Fruit fly (Drosophila melanogaster): ENCODE data around the gene PTPMT1.

Gene PTPMT1

dm6 chr3R:23781466-23781935 lies 23.4 kb downstream of the PTPMT1 start, which contains the start of the genes Nup98-96 and mbc (continued):
- TF ChIP-seq zen2 (GFP tag; IDR thresholded peaks at IDR 0.05; ENCODE audit: partially characterized antibody) (no peak), hth (optimal IDR thresholded peaks at IDR 0.05) (no peak), CG17385 (GFP tag; optimal IDR thresholded peaks at IDR 0.05) (peak; percentile 53), Bdp1 (GFP tag; optimal IDR thresholded peaks at IDR 0.05) (peak; percentile 79), CHES-1-like (GFP tag; optimal IDR thresholded peaks at IDR 0.05) (peak; percentile 94), jumu (GFP tag; optimal IDR thresholded peaks at IDR 0.05) (peak; percentile 94), Deaf1 (tag; optimal IDR thresholded peaks at IDR 0.05) (peak; percentile 54), CG1832 (GFP tag; optimal IDR thresholded peaks at IDR 0.05) (no peak), Atf6 (GFP tag; IDR thresholded peaks at IDR 0.05) (peak; percentile 74), CG11085 (GFP tag; IDR thresholded peaks at IDR 0.05) (peak; percentile 76), Rx (GFP tag; IDR thresholded peaks at IDR 0.05) (peak; percentile 72), CG13287 (GFP tag; IDR thresholded peaks at IDR 0.05; ENCODE audit: partially characterized antibody) (0 out of 2 replicates have a peak, but pooled peaks have one; percentile 36), CG3281 (GFP tag; optimal IDR thresholded peaks at IDR 0.05) (peak; percentile 75), Six4 (GFP tag; optimal IDR thresholded peaks at IDR 0.05) (peak; percentile 67), CG10209 (GFP tag; optimal IDR thresholded peaks at IDR 0.05) (peak; percentile 84), CG11560 (tag; IDR thresholded peaks at IDR 0.05) (peak; percentile 81), CG6765 (GFP tag; optimal IDR thresholded peaks at IDR 0.05) (peak; percentile 61), pnt (GFP tag; optimal IDR thresholded peaks at IDR 0.05) (peak; percentile 94), CG14667 (GFP tag; IDR thresholded peaks at IDR 0.05) (peak; percentile 84), CG7839 (tag; optimal IDR thresholded peaks at IDR 0.05) (peak; percentile 86), CG4854 (GFP tag; optimal IDR thresholded peaks at IDR 0.05) (peak; percentile 78), tll (GFP tag; optimal IDR thresholded peaks at IDR 0.05) (peak; percentile 57 to 98), CG12299 (tag; optimal IDR thresholded peaks at IDR 0.05) (peak; percentile 80), Hmx (GFP tag; optimal IDR thresholded peaks at IDR 0.05) (no peak), CG6654 (GFP tag; optimal IDR thresholded peaks at IDR 0.05) (peak; percentile 22), CkIIα-i1 (GFP tag; IDR thresholded peaks at IDR 0.05) (0 out of 2 replicates have a peak, but pooled peaks have one; percentile 34), Dip3 (GFP tag; optimal IDR thresholded peaks at IDR 0.05) (peak; percentile 93), Atf-2 (GFP tag; optimal IDR thresholded peaks at IDR 0.05) (peak; percentile 87), sob (GFP tag; IDR thresholded peaks at IDR 0.05) (peak; percentile 82), chn (GFP tag; optimal IDR thresholded peaks at IDR 0.05) (peak; percentile 91), p53 (GFP tag; optimal IDR thresholded peaks at IDR 0.05) (peak; percentile 91), CG3163 (GFP tag; optimal IDR thresholded peaks at IDR 0.05) (peak; percentile 81), gsb-n (tag; optimal IDR thresholded peaks at IDR 0.05) (peak; percentile 87), TFAM (GFP tag; optimal IDR thresholded peaks at IDR 0.05) (peak; percentile 50), CG30020 (tag; optimal IDR thresholded peaks at IDR 0.05) (peak; percentile 94), grau (tag; optimal IDR thresholded peaks at IDR 0.05) (peak; percentile 86), lilli (GFP tag; optimal IDR thresholded peaks at IDR 0.05) (peak; percentile 94), CG10654 (GFP tag; optimal IDR thresholded peaks at IDR 0.05) (peak; percentile 81), CG14441 (GFP tag; IDR thresholded peaks at IDR 0.05) (peak; percentile 92), CG9797 (GFP tag; optimal IDR thresholded peaks at IDR 0.05) (peak; percentile 100), E2f1 (GFP tag; IDR thresholded peaks at IDR 0.05) (peak; percentile 88), Ets65A (GFP tag) (peak; percentile 99), CG3726 (GFP tag; IDR thresholded peaks at IDR 0.05) (peak; percentile 75; the same call in 2 of the 3 replicates), abd-A (tag; optimal IDR thresholded peaks at IDR 0.05) (no peak), Xrp1 (GFP tag; IDR thresholded peaks at IDR 0.05) (peak; percentile 80), BtbVII (GFP tag; optimal IDR thresholded peaks at IDR 0.05) (peak; percentile 51), odd (GFP tag; optimal IDR thresholded peaks at IDR 0.05) (peak; percentile 47), ro (GFP tag; IDR thresholded peaks at IDR 0.05) (no peak), grn (GFP tag; optimal IDR thresholded peaks at IDR 0.05) (peak; percentile 3), Gug (GFP tag; IDR thresholded peaks at IDR 0.05) (peak; percentile 93), CG15601 (tag; optimal IDR thresholded peaks at IDR 0.05) (peak; percentile 83)
